Worm (Caenorhabditis elegans) whole organism, young adult: ENCODE data around the gene F38B7.17.

Source experiments
- B0019.2 ChIP-seq: fragments of 200-800 bp; sonication (Bioruptor generic); conservative IDR thresholded peaks from 2 replicates; pipeline ENCODE4 v1.3.6; 2022; ENCODE audit warnings: missing genetic modification reagents, missing genetic modification characterization, missing compliant biosample characterization
- B0035.1 ChIP-seq: sonication (generic microtip); optimal IDR thresholded peaks from 2 replicates; lab custom pipeline; 2016; ENCODE audit warnings: missing genetic modification characterization, mild to moderate bottlenecking, missing compliant biosample characterization, missing genotype, missing genetic modification reagents
- C06A6.2 ChIP-seq: fragments of 200-800 bp; sonication (Bioruptor generic); conservative IDR thresholded peaks from 2 replicates; pipeline ENCODE4 v1.3.6; 2022; ENCODE audit warnings: missing genetic modification characterization, missing compliant biosample characterization
- F37B4.10 ChIP-seq: fragments of 200-800 bp; sonication (Bioruptor generic); IDR thresholded peaks from 2 replicates; pipeline ENCODE4 v1.3.6; 2022; ENCODE audit warnings: missing genetic modification characterization, missing compliant biosample characterization
- F49E8.2 ChIP-seq: sonication (generic microtip); optimal IDR thresholded peaks from 3 replicates; lab custom pipeline; 2017; ENCODE audit warnings: missing genetic modification characterization, mild to moderate bottlenecking, missing compliant biosample characterization, antibody characterized with exemption, moderate library complexity; ENCODE audit not compliant: insufficient read depth
- F52B5.7 ChIP-seq: sonication (generic microtip); optimal IDR thresholded peaks from 2 replicates; lab custom pipeline; 2016; ENCODE audit warnings: mild to moderate bottlenecking, missing genetic modification characterization, missing compliant biosample characterization
- K11D2.4 ChIP-seq: fragments of 200-800 bp; sonication (Bioruptor generic); IDR thresholded peaks from 2 replicates; pipeline ENCODE4 v1.3.6; 2022; ENCODE audit warnings: missing genetic modification reagents, missing genetic modification characterization, missing compliant biosample characterization
- T07F8.4 ChIP-seq: sonication (generic microtip); optimal IDR thresholded peaks from 2 replicates; lab custom pipeline; 2016; ENCODE audit warnings: mild to moderate bottlenecking, missing genetic modification characterization, moderate library complexity, missing compliant biosample characterization
- Y79H2A.3 ChIP-seq: fragments of 200-800 bp; sonication (Bioruptor generic); conservative IDR thresholded peaks from 2 replicates; pipeline ENCODE4 v1.3.6; 2022; ENCODE audit warnings: missing genetic modification reagents, missing genetic modification characterization, missing compliant biosample characterization
- Y95B8A.8 ChIP-seq: fragments of 200-800 bp; sonication (Bioruptor generic); IDR thresholded peaks from 2 replicates; pipeline ENCODE4 v1.3.6; 2022; ENCODE audit warnings: missing genetic modification reagents, missing genetic modification characterization, missing compliant biosample characterization
- aptf-2 ChIP-seq: fragments of 200-800 bp; sonication (Bioruptor generic); conservative IDR thresholded peaks from 2 replicates; pipeline ENCODE4 v1.3.6; 2022; ENCODE audit warnings: missing genetic modification reagents, missing genetic modification characterization, missing compliant biosample characterization
- athp-1 ChIP-seq: sonication (generic microtip); optimal IDR thresholded peaks from 2 replicates; lab custom pipeline; 2017; ENCODE audit warnings: mild to moderate bottlenecking, missing genetic modification characterization, missing compliant biosample characterization
- attf-3 ChIP-seq: fragments of 200-800 bp; sonication (Bioruptor generic); conservative IDR thresholded peaks from 2 replicates; pipeline ENCODE4 v1.3.6; 2022; ENCODE audit warnings: missing genetic modification reagents, missing genetic modification characterization, missing compliant biosample characterization
- attf-5 ChIP-seq: fragments of 200-800 bp; sonication (Bioruptor generic); optimal IDR thresholded peaks from 2 replicates; lab custom pipeline; 2018; ENCODE audit warnings: mild to moderate bottlenecking, missing genetic modification characterization, missing compliant biosample characterization
- bed-2 ChIP-seq: fragments of 200-800 bp; sonication (Bioruptor generic); IDR thresholded peaks from 2 replicates; pipeline ENCODE4 v1.3.6; 2022; ENCODE audit warnings: missing genetic modification reagents, missing genetic modification characterization, missing compliant biosample characterization
- cebp-1 ChIP-seq, 2 experiments: fragments of 200-800 bp in 1 of 2; sonication (Bioruptor generic) in 1 of 2; sonication (generic microtip) in 1 of 2; IDR thresholded peaks in 1 of 2; optimal IDR thresholded peaks in 1 of 2; 2 replicates each; pipeline versions ENCODE4 v1.3.6 to Lab custom; 2017 to 2022; ENCODE audit warnings: missing compliant biosample characterization in 2 of 2, missing genetic modification characterization in 2 of 2, mild to moderate bottlenecking in 1 of 2, missing genetic modification reagents in 1 of 2, moderate library complexity in 1 of 2
- ceh-40 ChIP-seq: fragments of 200-800 bp; sonication (Bioruptor generic); IDR thresholded peaks from 2 replicates; pipeline ENCODE4 v1.3.6; 2022; ENCODE audit warnings: missing genetic modification characterization, missing compliant biosample characterization
- ceh-91 ChIP-seq: fragments of 200-800 bp; sonication (Bioruptor generic); IDR thresholded peaks from 2 replicates; pipeline ENCODE4 v1.3.6; 2022; ENCODE audit warnings: missing genetic modification reagents, missing genetic modification characterization, missing compliant biosample characterization
- dpff-1 ChIP-seq: sonication (generic microtip); optimal IDR thresholded peaks from 2 replicates; lab custom pipeline; 2017; ENCODE audit warnings: mild to moderate bottlenecking, missing genetic modification characterization, missing compliant biosample characterization
- dpl-1 ChIP-seq: fragments of 150-350 bp; optimal IDR thresholded peaks from 2 replicates; lab custom pipeline; 2014; ENCODE audit warnings: missing biosample characterization, missing genetic modification reagents, missing genetic modification characterization
- efl-1 ChIP-seq: fragments of 150-350 bp; optimal IDR thresholded peaks from 2 replicates; lab custom pipeline; 2014; ENCODE audit warnings: missing biosample characterization, missing genetic modification reagents, missing genetic modification characterization
- egl-44 ChIP-seq: fragments of 200-800 bp; sonication (Bioruptor generic); IDR thresholded peaks from 2 replicates; pipeline ENCODE4 v1.3.6; 2022; ENCODE audit warnings: missing genetic modification reagents, missing genetic modification characterization, missing compliant biosample characterization
- egrh-3 ChIP-seq: fragments of 200-800 bp; sonication (Bioruptor generic); IDR thresholded peaks from 2 replicates; pipeline ENCODE4 v1.3.6; 2022; ENCODE audit warnings: missing genetic modification reagents, missing genetic modification characterization, missing compliant biosample characterization
- gei-17 ChIP-seq: fragments of 200-800 bp; sonication (Bioruptor generic); optimal IDR thresholded peaks from 2 replicates; lab custom pipeline; 2018; ENCODE audit warnings: mild to moderate bottlenecking, missing genetic modification characterization, missing compliant biosample characterization
- hmg-1.2 ChIP-seq: fragments of 200-800 bp; sonication (Bioruptor generic); IDR thresholded peaks from 2 replicates; pipeline ENCODE4 v1.3.6; 2022; ENCODE audit warnings: missing genetic modification reagents, missing genetic modification characterization, missing compliant biosample characterization
- hrde-1 ChIP-seq: sonication (generic microtip); optimal IDR thresholded peaks from 2 replicates; lab custom pipeline; 2016; ENCODE audit warnings: missing genetic modification characterization, mild to moderate bottlenecking, missing compliant biosample characterization, moderate library complexity, missing genotype, missing genetic modification reagents, borderline replicate concordance
- hsf-1 ChIP-seq: fragments of 200-800 bp; sonication (Bioruptor generic); IDR thresholded peaks from 2 replicates; pipeline ENCODE4 v1.3.6; 2022; ENCODE audit warnings: missing genetic modification reagents, missing genetic modification characterization, missing compliant biosample characterization
- lag-1 ChIP-seq: fragments of 200-800 bp; sonication (Bioruptor generic); IDR thresholded peaks from 2 replicates; pipeline ENCODE4 v1.3.6; 2022; ENCODE audit warnings: missing genetic modification reagents, missing genetic modification characterization, missing compliant biosample characterization
- lin-40 ChIP-seq: sonication (generic microtip); optimal IDR thresholded peaks from 2 replicates; lab custom pipeline; 2016; ENCODE audit warnings: missing genetic modification characterization, mild to moderate bottlenecking, missing compliant biosample characterization, missing genotype, missing genetic modification reagents
- lsl-1 ChIP-seq: fragments of 200-800 bp; sonication (Bioruptor generic); optimal IDR thresholded peaks from 2 replicates; lab custom pipeline; 2018; ENCODE audit warnings: mild to moderate bottlenecking, missing genetic modification characterization, moderate library complexity, missing compliant biosample characterization
- madf-10 ChIP-seq: sonication (generic microtip); optimal IDR thresholded peaks from 2 replicates; lab custom pipeline; 2016; ENCODE audit warnings: mild to moderate bottlenecking, missing genetic modification characterization, missing compliant biosample characterization
- madf-8 ChIP-seq: fragments of 200-800 bp; sonication (Bioruptor generic); conservative IDR thresholded peaks from 2 replicates; pipeline ENCODE4 v1.3.6; 2022; ENCODE audit warnings: missing genetic modification reagents, missing genetic modification characterization, missing compliant biosample characterization
- mes-4 ChIP-seq: sonication (generic microtip); optimal IDR thresholded peaks from 2 replicates; lab custom pipeline; 2016; ENCODE audit warnings: missing genotype, missing genetic modification characterization, missing compliant biosample characterization
- mxl-1 ChIP-seq: sonication (generic microtip); optimal IDR thresholded peaks from 2 replicates; lab custom pipeline; 2016; ENCODE audit warnings: missing genetic modification characterization, missing compliant biosample characterization
- nfyb-1 ChIP-seq: fragments of 200-800 bp; sonication (Bioruptor generic); IDR thresholded peaks from 2 replicates; pipeline ENCODE4 v1.3.6; 2022; ENCODE audit warnings: missing genetic modification reagents, missing genetic modification characterization, missing compliant biosample characterization
- nhr-120 ChIP-seq: fragments of 200-800 bp; sonication (Bioruptor generic); IDR thresholded peaks from 2 replicates; pipeline ENCODE4 v1.3.6; 2022; ENCODE audit warnings: missing genetic modification characterization, missing compliant biosample characterization
- nhr-27 ChIP-seq: fragments of 200-800 bp; sonication (Bioruptor generic); optimal IDR thresholded peaks from 2 replicates; lab custom pipeline; 2018; ENCODE audit warnings: mild to moderate bottlenecking, missing genetic modification characterization, moderate library complexity, missing compliant biosample characterization
- pbrm-1 ChIP-seq: fragments of 200-800 bp; sonication (Bioruptor generic); IDR thresholded peaks from 2 replicates; pipeline ENCODE4 v1.3.6; 2022; ENCODE audit warnings: missing genetic modification reagents, missing genetic modification characterization, missing compliant biosample characterization
- rcor-1 ChIP-seq: fragments of 200-800 bp; sonication (Bioruptor generic); IDR thresholded peaks from 2 replicates; pipeline ENCODE4 v1.3.6; 2022; ENCODE audit warnings: missing genetic modification reagents, missing genetic modification characterization, missing compliant biosample characterization
- sea-2 ChIP-seq: fragments of 200-800 bp; sonication (Bioruptor generic); IDR thresholded peaks from 2 replicates; pipeline ENCODE4 v1.3.6; 2022; ENCODE audit warnings: missing genetic modification characterization, missing compliant biosample characterization
- snpc-1.1 ChIP-seq: sonication (generic microtip); optimal IDR thresholded peaks from 2 replicates; lab custom pipeline; 2017; ENCODE audit warnings: missing genetic modification characterization, mild to moderate bottlenecking, missing compliant biosample characterization, antibody characterized with exemption, moderate library complexity, missing genotype, missing genetic modification reagents; ENCODE audit not compliant: insufficient read depth
- snpc-1.3 ChIP-seq: sonication (generic microtip); optimal IDR thresholded peaks from 2 replicates; lab custom pipeline; 2017; ENCODE audit warnings: missing genetic modification characterization, mild to moderate bottlenecking, missing compliant biosample characterization, antibody characterized with exemption, moderate library complexity, missing genotype, missing genetic modification reagents; ENCODE audit not compliant: insufficient read depth
- somi-1 ChIP-seq: fragments of 200-800 bp; sonication (Bioruptor generic); optimal IDR thresholded peaks from 2 replicates; lab custom pipeline; 2018; ENCODE audit warnings: mild to moderate bottlenecking, missing genetic modification characterization, missing compliant biosample characterization
- xnd-1 ChIP-seq: sonication (generic microtip); optimal IDR thresholded peaks from 2 replicates; lab custom pipeline; 2016; ENCODE audit warnings: missing genotype, missing genetic modification reagents, missing genetic modification characterization, missing compliant biosample characterization
- ztf-18 ChIP-seq: sonication (generic microtip); optimal IDR thresholded peaks from 2 replicates; lab custom pipeline; 2016; ENCODE audit warnings: missing genotype, mild to moderate bottlenecking, missing genetic modification characterization, missing compliant biosample characterization

F38B7.17 gene

ce11 chrV:11545227-11545626, 3.5 kb downstream of the F38B7.17 start, which contains the start of gene F38B7.10:
F38B7.10 (plus strand) TSS chrV:11545527.
- TF ChIP-seq hmg-1.2 (GFP tag; lab: Robert Waterston, UW) (no peak), B0019.2 (GFP tag; lab: Robert Waterston, UW) (no peak), madf-8 (GFP tag; lab: Robert Waterston, UW) (no peak), hsf-1 (GFP tag; lab: Robert Waterston, UW) (no peak), efl-1 (GFP tag; lab: Kevin White, UChicago) (no peak), dpl-1 (GFP tag; lab: Kevin White, UChicago) (no peak), dpff-1 (tag; lab: Kevin White, UChicago) (no peak), ceh-40 (GFP tag; lab: Robert Waterston, UW) (no peak), snpc-1.3 (tag; lab: Kevin White, UChicago) (no peak), xnd-1 (no peak), sea-2 (no peak), mes-4 (tag; lab: Kevin White, UChicago) (no peak), lsl-1 (no peak), C06A6.2 (GFP tag; lab: Robert Waterston, UW) (no peak), pbrm-1 (GFP tag; lab: Robert Waterston, UW) (no peak), Y79H2A.3 (GFP tag; lab: Robert Waterston, UW) (no peak), attf-3 (no peak)

- TF ChIP-seq snpc-1.1 (tag; lab: Kevin White, UChicago) (no peak), pbrm-1 (GFP tag; lab: Robert Waterston, UW) (0 out of 2 replicates have a peak, but pooled peaks have one; percentile 15)
These were observed 5.2 kb downstream of the F38B7.17 start, which contains the start of gene F38B7.2 for ce11 chrV:11543564-11543963. F38B7.2 (plus strand) TSS chrV:11543963.

- no peak for TF ChIP-seq bed-2 (GFP tag; lab: Robert Waterston, UW)
- TF ChIP-seq cebp-1 (GFP tag; IDR thresholded peaks at IDR 0.05; lab: Robert Waterston, UW) = peak; percentile 37; the same call in 1 of the 2 replicates
- peak; percentile 68 for TF ChIP-seq cebp-1 (tag; optimal IDR thresholded peaks at IDR 0.05; lab: Kevin White, UChicago)
- TF ChIP-seq nhr-27 (tag; lab: Kevin White, UChicago) = no peak
- TF ChIP-seq nfyb-1 = no peak; the same call in 1 of the 2 replicates
- TF ChIP-seq T07F8.4 = no peak
- no peak for TF ChIP-seq lag-1
- TF ChIP-seq athp-1 (tag; lab: Kevin White, UChicago) = no peak
- peak; percentile 76 for TF ChIP-seq F52B5.7
- peak; percentile 43; the same call in 1 of the 2 replicates for TF ChIP-seq K11D2.4 (GFP tag; lab: Robert Waterston, UW)
- no peak for TF ChIP-seq B0035.1
- TF ChIP-seq lin-40 (tag; lab: Kevin White, UChicago) = no peak
- TF ChIP-seq dpl-1 (GFP tag; lab: Kevin White, UChicago) = no peak
- TF ChIP-seq nhr-120 (GFP tag; lab: Robert Waterston, UW) = no peak
- TF ChIP-seq attf-5 (GFP tag; lab: Kevin White, UChicago) = no peak
- peak; percentile 3 for TF ChIP-seq gei-17 (GFP tag; lab: Kevin White, UChicago)
- TF ChIP-seq egl-44 (GFP tag; lab: Robert Waterston, UW) = no peak
- TF ChIP-seq madf-8 (GFP tag; lab: Robert Waterston, UW) = no peak
- TF ChIP-seq madf-10 = no peak
- TF ChIP-seq aptf-2 (GFP tag; lab: Robert Waterston, UW) = 0 out of 2 replicates have a peak, but pooled peaks have one; percentile 7
- no peak for TF ChIP-seq ztf-18
- no peak for TF ChIP-seq mxl-1 (tag; lab: Kevin White, UChicago)
- no peak for TF ChIP-seq Y95B8A.8 (GFP tag; lab: Robert Waterston, UW)
- no peak for TF ChIP-seq ceh-91
- TF ChIP-seq F49E8.2 (tag; lab: Kevin White, UChicago) = no peak
- no peak for TF ChIP-seq hrde-1 (tag; lab: Kevin White, UChicago)
- no peak for TF ChIP-seq egrh-3 (GFP tag; lab: Robert Waterston, UW)
- no peak for TF ChIP-seq rcor-1 (GFP tag; lab: Robert Waterston, UW)
- TF ChIP-seq somi-1 = peak; percentile 30
- no peak for TF ChIP-seq F37B4.10 (GFP tag; lab: Robert Waterston, UW)
These were observed 7.5 kb downstream of the F38B7.17 start for ce11 chrV:11541284-11541683.
